Fruit fly (Drosophila melanogaster) whole organism, embryonic: Measurements from ENCODE around the gene CG1136.

ENCODE experiments used
- BtbVII ChIP-seq: fragments of 200-800 bp; sonication (Bioruptor generic); optimal IDR thresholded peaks from 3 replicates; lab custom pipeline; 2017; ENCODE audit warnings: missing biosample characterization, mild to moderate bottlenecking, missing genetic modification characterization
- CG11504 ChIP-seq: fragments of 200-800 bp; sonication (Bioruptor generic); optimal IDR thresholded peaks from 3 replicates; lab custom pipeline; 2019; ENCODE audit warnings: missing biosample characterization, mild to moderate bottlenecking, missing genetic modification characterization, moderate library complexity
- CG11723 ChIP-seq: fragments of 200-800 bp; sonication (Bioruptor generic); optimal IDR thresholded peaks from 2 replicates; lab custom pipeline; 2017; ENCODE audit warnings: missing biosample characterization, mild to moderate bottlenecking, missing genetic modification characterization
- CG13296 ChIP-seq: fragments of 200-800 bp; sonication (Bioruptor generic); optimal IDR thresholded peaks from 3 replicates; lab custom pipeline; 2018; ENCODE audit warnings: missing biosample characterization, mild to moderate bottlenecking, missing genetic modification characterization
- CG13775 ChIP-seq: fragments of 200-800 bp; sonication (Bioruptor generic); optimal IDR thresholded peaks from 3 replicates; lab custom pipeline; 2017; ENCODE audit warnings: missing biosample characterization, mild to moderate bottlenecking, missing genetic modification characterization
- CG1529 ChIP-seq: fragments of 200-800 bp; sonication (Bioruptor generic); optimal IDR thresholded peaks from 3 replicates; lab custom pipeline; 2018; ENCODE audit warnings: missing biosample characterization, missing genetic modification characterization
- CG17328 ChIP-seq: fragments of 200-800 bp; sonication (Bioruptor generic); IDR thresholded peaks from 2 replicates; pipeline ENCODE4 v1.3.6; 2022; ENCODE audit warnings: missing biosample characterization, missing genetic modification characterization
- CG17612 ChIP-seq: fragments of 200-800 bp; sonication (Bioruptor generic); IDR thresholded peaks from 2 replicates; pipeline ENCODE4 v1.3.6; 2022; ENCODE audit warnings: missing biosample characterization, missing genetic modification characterization
- CG17802 ChIP-seq: fragments of 200-800 bp; sonication (Bioruptor generic); optimal IDR thresholded peaks from 2 replicates; lab custom pipeline; 2018; ENCODE audit warnings: missing biosample characterization, mild to moderate bottlenecking, missing genetic modification characterization, moderate library complexity
- CG17912 ChIP-seq: fragments of 200-800 bp; sonication (Bioruptor generic); optimal IDR thresholded peaks from 2 replicates; lab custom pipeline; 2018; ENCODE audit warnings: missing biosample characterization, mild to moderate bottlenecking, missing genetic modification characterization
- CG2120 ChIP-seq: fragments of 200-800 bp; sonication (Bioruptor generic); optimal IDR thresholded peaks from 3 replicates; lab custom pipeline; 2016; ENCODE audit warnings: missing biosample characterization, missing genetic modification characterization
- CG2202 ChIP-seq: fragments of 200-800 bp; sonication (Bioruptor generic); optimal IDR thresholded peaks from 2 replicates; lab custom pipeline; 2018; ENCODE audit warnings: missing biosample characterization, mild to moderate bottlenecking, missing genetic modification characterization
- CG3065 ChIP-seq: fragments of 200-800 bp; sonication (Bioruptor generic); optimal IDR thresholded peaks from 2 replicates; lab custom pipeline; 2016; ENCODE audit warnings: missing biosample characterization, missing genetic modification characterization
- CG31441 ChIP-seq: fragments of 200-800 bp; sonication (Bioruptor generic); IDR thresholded peaks from 2 replicates; pipeline ENCODE4 v1.3.6; 2022; ENCODE audit warnings: missing biosample characterization, missing genetic modification characterization
- CG3281 ChIP-seq: fragments of 200-800 bp; sonication (Bioruptor generic); optimal IDR thresholded peaks from 3 replicates; lab custom pipeline; 2017; ENCODE audit warnings: missing biosample characterization, mild to moderate bottlenecking, missing genetic modification characterization
- CG34422 ChIP-seq: fragments of 200-800 bp; sonication (Bioruptor generic); IDR thresholded peaks from 3 replicates; pipeline ENCODE4 v1.3.6; 2022; ENCODE audit warnings: missing biosample characterization, missing genetic modification characterization
- CG3726 ChIP-seq: fragments of 200-800 bp; sonication (Bioruptor generic); IDR thresholded peaks from 3 replicates; pipeline ENCODE4, ENCODE4 v1.3.6; 2022; ENCODE audit warnings: missing biosample characterization, missing genetic modification characterization
- CG5953 ChIP-seq: fragments of 200-800 bp; sonication (Bioruptor generic); IDR thresholded peaks from 2 replicates; pipeline ENCODE4 v1.3.6; 2022; ENCODE audit warnings: missing biosample characterization, missing genetic modification characterization
- CG6175 ChIP-seq: fragments of 200-800 bp; sonication (Bioruptor generic); IDR thresholded peaks from 3 replicates; pipeline ENCODE4 v1.3.6; 2022; ENCODE audit warnings: missing biosample characterization, missing genetic modification characterization
- CG6689 ChIP-seq: fragments of 200-800 bp; sonication (Bioruptor generic); IDR thresholded peaks from 2 replicates; pipeline ENCODE4 v1.3.6; 2022; ENCODE audit warnings: missing biosample characterization, missing genetic modification characterization
- CG7357 ChIP-seq: fragments of 200-800 bp; sonication (Bioruptor generic); IDR thresholded peaks from 3 replicates; pipeline ENCODE4 v1.3.6; 2022; ENCODE audit warnings: missing biosample characterization, missing genetic modification characterization
- CG9437 ChIP-seq: fragments of 200-800 bp; sonication (Bioruptor generic); optimal IDR thresholded peaks from 2 replicates; lab custom pipeline; 2018; ENCODE audit warnings: missing biosample characterization, mild to moderate bottlenecking, missing genetic modification characterization
- CG9876 ChIP-seq: fragments of 200-800 bp; sonication (Bioruptor generic); optimal IDR thresholded peaks from 2 replicates; lab custom pipeline; 2016; ENCODE audit warnings: missing biosample characterization, missing genetic modification characterization
- CHES-1-like ChIP-seq: fragments of 200-800 bp; sonication (Bioruptor generic); optimal IDR thresholded peaks from 2 replicates; lab custom pipeline; 2016; ENCODE audit warnings: missing biosample characterization, missing genetic modification characterization
- D19A ChIP-seq: fragments of 200-800 bp; optimal IDR thresholded peaks from 3 replicates; lab custom pipeline; 2019; ENCODE audit warnings: missing biosample characterization, mild to moderate bottlenecking, missing genetic modification characterization, moderate library complexity
- ERR ChIP-seq: fragments of 200-800 bp; sonication (Bioruptor generic); optimal IDR thresholded peaks from 2 replicates; lab custom pipeline; 2016; ENCODE audit warnings: missing biosample characterization, missing genetic modification characterization
- Gsc ChIP-seq: fragments of 200-800 bp; sonication (Bioruptor generic); IDR thresholded peaks from 2 replicates; pipeline ENCODE4 v1.3.6; 2022; ENCODE audit warnings: missing biosample characterization, missing genetic modification characterization
- H15 ChIP-seq: fragments of 200-800 bp; sonication (Bioruptor generic); IDR thresholded peaks from 3 replicates; pipeline ENCODE4 v1.3.6; 2022; ENCODE audit warnings: missing biosample characterization, missing genetic modification characterization
- Hmr ChIP-seq: fragments of 200-800 bp; sonication (Bioruptor generic); optimal IDR thresholded peaks from 3 replicates; lab custom pipeline; 2017; ENCODE audit warnings: mild to moderate bottlenecking, missing biosample characterization, missing genetic modification reagents, missing genetic modification characterization
- PHDP ChIP-seq: fragments of 200-800 bp; sonication (Bioruptor generic); optimal IDR thresholded peaks from 3 replicates; lab custom pipeline; 2018; ENCODE audit warnings: missing biosample characterization, mild to moderate bottlenecking, missing genetic modification characterization, moderate library complexity
- ab ChIP-seq: fragments of 200-800 bp; sonication (Bioruptor generic); optimal IDR thresholded peaks from 2 replicates; lab custom pipeline; 2016; ENCODE audit warnings: missing biosample characterization, missing genetic modification characterization
- cad ChIP-seq: fragments of >200 bp; optimal IDR thresholded peaks from 2 replicates; lab custom pipeline; 2017; ENCODE audit warnings: missing biosample characterization, missing genetic modification characterization
- chif ChIP-seq, 2 experiments: fragments of 200-800 bp; sonication (Bioruptor generic); optimal IDR thresholded peaks; 3 replicates each; lab custom pipeline; 2016; ENCODE audit warnings: missing biosample characterization in 2 of 2, missing genetic modification characterization in 2 of 2
- chn ChIP-seq: fragments of 200-800 bp; sonication (Bioruptor generic); optimal IDR thresholded peaks from 2 replicates; lab custom pipeline; 2016; ENCODE audit warnings: missing biosample characterization, missing genetic modification characterization
- corto ChIP-seq: fragments of 200-800 bp; sonication (Bioruptor generic); optimal IDR thresholded peaks from 2 replicates; lab custom pipeline; 2016; ENCODE audit warnings: missing biosample characterization, mild to moderate bottlenecking, missing genetic modification characterization, moderate library complexity
- crol ChIP-seq: fragments of 200-800 bp; sonication (Bioruptor generic); IDR thresholded peaks from 2 replicates; pipeline ENCODE4 v1.3.6; 2022; ENCODE audit warnings: missing biosample characterization, missing genetic modification characterization
- dmrt99B ChIP-seq: fragments of 200-800 bp; sonication (Bioruptor generic); optimal IDR thresholded peaks from 2 replicates; lab custom pipeline; 2018; ENCODE audit warnings: missing biosample characterization, mild to moderate bottlenecking, missing genetic modification characterization, moderate library complexity
- eve ChIP-seq, 2 experiments: fragments of >200 bp; optimal IDR thresholded peaks; 2 replicates each; lab custom pipeline; 2017; ENCODE audit warnings: missing biosample characterization in 2 of 2, missing genetic modification characterization in 2 of 2
- ewg ChIP-seq: fragments of 200-800 bp; sonication (Bioruptor generic); optimal IDR thresholded peaks from 3 replicates; lab custom pipeline; 2017; ENCODE audit warnings: mild to moderate bottlenecking, missing biosample characterization, missing genetic modification reagents, missing genetic modification characterization
- hb ChIP-seq: fragments of 200-800 bp; sonication (Bioruptor generic); IDR thresholded peaks from 3 replicates; pipeline ENCODE4 v1.3.6; 2022; ENCODE audit warnings: missing biosample characterization, missing genetic modification characterization; ENCODE audit not compliant: partially characterized antibody
- odd ChIP-seq: fragments of 200-800 bp; sonication (Bioruptor generic); optimal IDR thresholded peaks from 2 replicates; lab custom pipeline; 2017; ENCODE audit warnings: missing biosample characterization, mild to moderate bottlenecking, missing genetic modification characterization
- peb ChIP-seq: fragments of 200-800 bp; sonication (Bioruptor generic); IDR thresholded peaks from 2 replicates; pipeline ENCODE4 v1.3.6; 2022; ENCODE audit warnings: missing biosample characterization, missing genetic modification characterization
- pita ChIP-seq: fragments of 200-800 bp; sonication (Bioruptor generic); optimal IDR thresholded peaks from 2 replicates; lab custom pipeline; 2017; ENCODE audit warnings: missing biosample characterization, mild to moderate bottlenecking, missing genetic modification characterization
- pros ChIP-seq: fragments of 200-800 bp; sonication (Bioruptor generic); optimal IDR thresholded peaks from 3 replicates; lab custom pipeline; 2019; ENCODE audit warnings: missing biosample characterization, mild to moderate bottlenecking, missing genetic modification characterization, moderate library complexity
- repo ChIP-seq: fragments of 200-800 bp; sonication (Bioruptor generic); optimal IDR thresholded peaks from 2 replicates; lab custom pipeline; 2016; ENCODE audit warnings: missing biosample characterization, missing genetic modification characterization
- sna ChIP-seq: fragments of 200-800 bp; sonication (Bioruptor generic); IDR thresholded peaks from 2 replicates; pipeline ENCODE4 v1.3.6; 2022; ENCODE audit warnings: missing biosample characterization, missing genetic modification characterization; ENCODE audit not compliant: partially characterized antibody
- sug ChIP-seq: fragments of 200-800 bp; optimal IDR thresholded peaks from 2 replicates; lab custom pipeline; 2019; ENCODE audit warnings: missing biosample characterization, mild to moderate bottlenecking, missing genetic modification characterization, moderate library complexity
- trh ChIP-seq: fragments of 200-800 bp; sonication (Bioruptor generic); optimal IDR thresholded peaks from 2 replicates; lab custom pipeline; 2016; ENCODE audit warnings: missing biosample characterization, missing genetic modification characterization
- tx ChIP-seq: fragments of 200-800 bp; sonication (Bioruptor generic); optimal IDR thresholded peaks from 2 replicates; lab custom pipeline; 2016; ENCODE audit warnings: missing biosample characterization, missing genetic modification characterization
- yki ChIP-seq: fragments of >200 bp; optimal IDR thresholded peaks from 3 replicates; lab custom pipeline; 2018
- z ChIP-seq: fragments of 200-800 bp; sonication (Bioruptor generic); IDR thresholded peaks from 3 replicates; pipeline ENCODE4 v1.3.6; 2022; ENCODE audit warnings: missing biosample characterization, missing genetic modification characterization
- zfh1 ChIP-seq: fragments of 200-800 bp; sonication (Bioruptor generic); IDR thresholded peaks from 3 replicates; pipeline ENCODE4 v1.3.6; 2022; ENCODE audit warnings: missing biosample characterization, missing genetic modification characterization

Gene CG1136

DNA sequence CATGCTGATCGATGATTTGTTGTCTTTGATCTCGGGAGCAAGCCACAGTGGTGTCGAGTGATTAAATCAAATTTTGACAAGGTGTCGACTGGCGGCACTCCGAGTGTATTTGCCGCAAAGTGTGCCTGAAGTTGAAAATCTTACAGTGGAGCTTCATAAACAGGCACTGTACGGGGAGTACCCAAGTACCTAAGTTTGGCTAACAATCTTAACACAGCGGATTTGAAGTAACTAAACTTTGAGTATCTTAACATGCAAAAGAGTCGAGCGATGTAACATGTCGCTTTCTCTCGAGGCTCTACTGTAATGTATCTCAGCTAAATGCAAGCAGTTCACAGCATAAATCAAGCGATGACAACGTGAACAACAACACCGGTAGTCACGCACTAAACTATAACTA is 29.6 kb upstream of the CG1136 start (continued):
- TF ChIP-seq tx (GFP tag; lab: Kevin White, UChicago) (peak; percentile 21), CG17328 (peak; percentile 80), CG3726 (peak; percentile 60; the same call in 2 of the 3 replicates), CG7357 (GFP tag; lab: Robert Waterston, UW) (peak; percentile 50; the same call in 1 of the 3 replicates), pros (GFP tag; lab: Kevin White, UChicago) (no peak), D19A (peak; percentile 51), CG17612 (GFP tag; lab: Robert Waterston, UW) (no peak), CG3065 (no peak), repo (GFP tag; lab: Kevin White, UChicago) (peak; percentile 24), CG11723 (peak; percentile 21), CG5953 (peak; percentile 55; the same call in 1 of the 2 replicates), CG2120 (no peak), H15 (GFP tag; lab: Robert Waterston, UW) (peak; percentile 58; the same call in 1 of the 3 replicates), peb (peak; percentile 57), BtbVII (GFP tag; lab: Kevin White, UChicago) (no peak), odd (GFP tag; lab: Kevin White, UChicago) (no peak), cad (no peak), yki (lab: Kevin White, UChicago) (no peak), CG13296 (GFP tag; lab: Kevin White, UChicago) (no peak), CG13775 (peak; percentile 42), ab (GFP tag; lab: Kevin White, UChicago) (no peak), Hmr (no peak), CG1529 (peak; percentile 57), CG9437 (no peak), crol (GFP tag; lab: Robert Waterston, UW) (peak; percentile 21; the same call in 1 of the 2 replicates), sug (tag; lab: Kevin White, UChicago) (no peak), CG17912 (GFP tag; lab: Kevin White, UChicago) (no peak), sna (GFP tag; lab: Robert Waterston, UW) (no peak), corto (no peak), CG6689 (GFP tag; lab: Robert Waterston, UW) (peak; percentile 72), CG6175 (no peak), CG9876 (GFP tag; lab: Kevin White, UChicago) (no peak), chif (GFP tag; optimal IDR thresholded peaks at IDR 0.05; lab: Kevin White, UChicago) (peak; percentile 19 to 85), CG34422 (GFP tag; lab: Robert Waterston, UW) (peak; percentile 63; the same call in 2 of the 3 replicates), Gsc (peak; percentile 61; the same call in 1 of the 2 replicates), eve (GFP tag; optimal IDR thresholded peaks at IDR 0.05; lab: Kevin White, UChicago) (no peak), trh (peak; percentile 24), dmrt99B (tag; lab: Kevin White, UChicago) (peak; percentile 58), ewg (peak; percentile 56), PHDP (peak; percentile 48), CG3281 (GFP tag; lab: Kevin White, UChicago) (no peak), chn (GFP tag; lab: Kevin White, UChicago) (peak; percentile 66), CG31441 (GFP tag; lab: Robert Waterston, UW) (peak; percentile 60), CG2202 (peak; percentile 60), CG17802 (tag; lab: Kevin White, UChicago) (peak; percentile 25), hb (no peak), CHES-1-like (no peak), ERR (no peak), zfh1 (GFP tag; lab: Robert Waterston, UW) (peak; percentile 90), pita (GFP tag; lab: Kevin White, UChicago) (no peak), CG11504 (tag; lab: Kevin White, UChicago) (peak; percentile 70), z (0 out of 3 replicates have a peak, but pooled peaks have one; percentile 15)
